Fruit fly (Drosophila melanogaster) whole organism, embryonic: ENCODE data around the gene CG33282.

ENCODE experiments used
- Adf1 ChIP-seq: fragments of 200-800 bp; sonication (Bioruptor generic); IDR thresholded peaks from 2 replicates; pipeline ENCODE4 v1.3.6; 2022; ENCODE audit warnings: missing biosample characterization, missing genetic modification characterization
- B-H1 ChIP-seq: fragments of 200-800 bp; sonication (Bioruptor generic); IDR thresholded peaks from 3 replicates; pipeline ENCODE4 v1.3.6; 2022; ENCODE audit warnings: missing biosample characterization, missing genetic modification characterization
- CG1024 ChIP-seq: fragments of 200-800 bp; sonication (Bioruptor generic); IDR thresholded peaks from 2 replicates; pipeline ENCODE4 v1.3.6; 2022; ENCODE audit warnings: missing biosample characterization, missing genetic modification characterization
- CG11093 ChIP-seq: fragments of 200-800 bp; sonication (Bioruptor generic); IDR thresholded peaks from 3 replicates; pipeline ENCODE4 v1.3.6; 2022; ENCODE audit warnings: missing biosample characterization, missing genetic modification characterization
- CG12155 ChIP-seq: fragments of 200-800 bp; sonication (Bioruptor generic); optimal IDR thresholded peaks from 3 replicates; lab custom pipeline; 2016; ENCODE audit warnings: missing biosample characterization, missing genetic modification characterization
- CG13123 ChIP-seq: fragments of 200-800 bp; sonication (Bioruptor generic); optimal IDR thresholded peaks from 2 replicates; lab custom pipeline; 2016; ENCODE audit warnings: missing biosample characterization, missing genetic modification characterization
- CG13424 ChIP-seq: fragments of 200-800 bp; sonication (Bioruptor generic); optimal IDR thresholded peaks from 2 replicates; lab custom pipeline; 2019; ENCODE audit warnings: missing biosample characterization, mild to moderate bottlenecking, missing genetic modification characterization, moderate library complexity
- CG14667 ChIP-seq: fragments of 200-800 bp; sonication (Bioruptor generic); IDR thresholded peaks from 2 replicates; pipeline ENCODE4 v1.3.6; 2022; ENCODE audit warnings: missing biosample characterization, missing genetic modification characterization
- CG15011 ChIP-seq: fragments of 200-800 bp; sonication (Bioruptor generic); optimal IDR thresholded peaks from 3 replicates; lab custom pipeline; 2018; ENCODE audit warnings: missing biosample characterization, mild to moderate bottlenecking, missing genetic modification characterization
- CG16863 ChIP-seq: fragments of 200-800 bp; sonication (Bioruptor generic); optimal IDR thresholded peaks from 3 replicates; lab custom pipeline; 2016; ENCODE audit warnings: missing biosample characterization, missing genetic modification characterization
- CG18476 ChIP-seq: fragments of 200-800 bp; sonication (Bioruptor generic); optimal IDR thresholded peaks from 2 replicates; lab custom pipeline; 2016; ENCODE audit warnings: missing biosample characterization, mild to moderate bottlenecking, missing genetic modification characterization
- CG34376 ChIP-seq: fragments of 200-800 bp; sonication (Bioruptor generic); optimal IDR thresholded peaks from 2 replicates; lab custom pipeline; 2018; ENCODE audit warnings: missing biosample characterization, mild to moderate bottlenecking, missing genetic modification characterization
- CG34422 ChIP-seq: fragments of 200-800 bp; sonication (Bioruptor generic); IDR thresholded peaks from 3 replicates; pipeline ENCODE4 v1.3.6; 2022; ENCODE audit warnings: missing biosample characterization, missing genetic modification characterization
- CG4820 ChIP-seq: fragments of 200-800 bp; sonication (Bioruptor generic); optimal IDR thresholded peaks from 3 replicates; lab custom pipeline; 2016; ENCODE audit warnings: missing biosample characterization, missing genetic modification characterization
- CG6683 ChIP-seq: fragments of 200-800 bp; sonication (Bioruptor generic); optimal IDR thresholded peaks from 2 replicates; lab custom pipeline; 2017; ENCODE audit warnings: missing biosample characterization, mild to moderate bottlenecking, missing genetic modification characterization, missing genetic modification reagents
- CG7357 ChIP-seq: fragments of 200-800 bp; sonication (Bioruptor generic); IDR thresholded peaks from 3 replicates; pipeline ENCODE4 v1.3.6; 2022; ENCODE audit warnings: missing biosample characterization, missing genetic modification characterization
- CG7786 ChIP-seq: fragments of 200-800 bp; sonication (Bioruptor generic); optimal IDR thresholded peaks from 2 replicates; lab custom pipeline; 2016; ENCODE audit warnings: missing biosample characterization, missing genetic modification characterization
- CG7839 ChIP-seq: fragments of 200-800 bp; sonication (Bioruptor generic); optimal IDR thresholded peaks from 3 replicates; lab custom pipeline; 2018; ENCODE audit warnings: missing biosample characterization, mild to moderate bottlenecking, missing genetic modification characterization, moderate library complexity
- CG8944 ChIP-seq: fragments of 200-800 bp; sonication (Bioruptor generic); optimal IDR thresholded peaks from 3 replicates; lab custom pipeline; 2016; ENCODE audit warnings: missing biosample characterization, missing genetic modification characterization
- CG9727 ChIP-seq: fragments of 200-800 bp; sonication (Bioruptor generic); optimal IDR thresholded peaks from 3 replicates; lab custom pipeline; 2017; ENCODE audit warnings: missing biosample characterization, mild to moderate bottlenecking, missing genetic modification characterization
- Drgx ChIP-seq: fragments of 200-800 bp; sonication (Bioruptor generic); IDR thresholded peaks from 2 replicates; pipeline ENCODE4 v1.3.6; 2022; ENCODE audit warnings: missing biosample characterization, missing genetic modification characterization
- Hr78 ChIP-seq, 2 experiments: fragments of 200-800 bp in 1 of 2; fragments of >200 bp in 1 of 2; sonication (Bioruptor generic) in 1 of 2; optimal IDR thresholded peaks; 2 replicates each; lab custom pipeline; 2017 to 2019; ENCODE audit warnings: missing biosample characterization in 2 of 2, missing genetic modification characterization in 2 of 2, mild to moderate bottlenecking in 1 of 2, moderate library complexity in 1 of 2
- Med ChIP-seq: fragments of 200-800 bp; sonication (Bioruptor generic); peaks from one replicate; lab custom pipeline; 2016; ENCODE audit warnings: missing biosample characterization, missing genetic modification characterization, mild to moderate bottlenecking, inconsistent platforms, moderate library complexity
- Opbp ChIP-seq: fragments of 200-800 bp; sonication (Bioruptor generic); IDR thresholded peaks from 3 replicates; pipeline ENCODE4 v1.3.6; 2022; ENCODE audit warnings: missing biosample characterization, missing genetic modification characterization; ENCODE audit not compliant: partially characterized antibody
- Xbp1 ChIP-seq: fragments of 200-800 bp; sonication (Bioruptor generic); optimal IDR thresholded peaks from 3 replicates; lab custom pipeline; 2016; ENCODE audit warnings: missing biosample characterization, mild to moderate bottlenecking, missing genetic modification characterization
- abd-A ChIP-seq: fragments of 200-800 bp; sonication (Bioruptor generic); optimal IDR thresholded peaks from 3 replicates; lab custom pipeline; 2019; ENCODE audit warnings: missing biosample characterization, mild to moderate bottlenecking, missing genetic modification characterization, moderate library complexity
- bigmax ChIP-seq: fragments of 200-800 bp; sonication (Bioruptor generic); optimal IDR thresholded peaks from 2 replicates; lab custom pipeline; 2018; ENCODE audit warnings: missing biosample characterization, mild to moderate bottlenecking, missing genetic modification characterization
- bsh ChIP-seq, 2 experiments: fragments of 200-800 bp; sonication (Bioruptor generic); optimal IDR thresholded peaks; 2 replicates each; lab custom pipeline; 2017 to 2018; ENCODE audit warnings: mild to moderate bottlenecking in 2 of 2, missing biosample characterization in 2 of 2, missing genetic modification characterization in 2 of 2, moderate library complexity in 1 of 2
- caup ChIP-seq: fragments of 200-800 bp; sonication (Bioruptor generic); optimal IDR thresholded peaks from 3 replicates; lab custom pipeline; 2017; ENCODE audit warnings: missing biosample characterization, mild to moderate bottlenecking, missing genetic modification characterization, moderate library complexity; ENCODE audit not compliant: severe bottlenecking
- chinmo ChIP-seq: fragments of 200-800 bp; sonication (Bioruptor generic); IDR thresholded peaks from 4 replicates; pipeline ENCODE4 v1.3.6; 2022; ENCODE audit warnings: missing biosample characterization, missing genetic modification characterization; ENCODE audit not compliant: partially characterized antibody
- dmrt99B ChIP-seq: fragments of 200-800 bp; sonication (Bioruptor generic); optimal IDR thresholded peaks from 2 replicates; lab custom pipeline; 2018; ENCODE audit warnings: missing biosample characterization, mild to moderate bottlenecking, missing genetic modification characterization, moderate library complexity
- exex ChIP-seq: fragments of 200-800 bp; sonication (Bioruptor generic); optimal IDR thresholded peaks from 4 replicates; lab custom pipeline; 2018; ENCODE audit warnings: missing biosample characterization, mild to moderate bottlenecking, missing genetic modification characterization, moderate library complexity
- gfzf ChIP-seq: fragments of 200-800 bp; sonication (Bioruptor generic); optimal IDR thresholded peaks from 2 replicates; lab custom pipeline; 2016; ENCODE audit warnings: missing biosample characterization, mild to moderate bottlenecking, missing genetic modification characterization, moderate library complexity
- gsb-n ChIP-seq: fragments of 200-800 bp; sonication (Bioruptor generic); optimal IDR thresholded peaks from 3 replicates; lab custom pipeline; 2018; ENCODE audit warnings: missing biosample characterization, mild to moderate bottlenecking, missing genetic modification characterization
- jigr1 ChIP-seq: fragments of 200-800 bp; sonication (Bioruptor generic); IDR thresholded peaks from 3 replicates; pipeline ENCODE4 v1.3.6; 2022; ENCODE audit warnings: missing biosample characterization, missing genetic modification characterization
- lbe ChIP-seq: fragments of 200-800 bp; sonication (Bioruptor generic); optimal IDR thresholded peaks from 2 replicates; lab custom pipeline; 2016; ENCODE audit warnings: missing biosample characterization, mild to moderate bottlenecking, missing genetic modification characterization
- lola ChIP-seq, 3 experiments: fragments of >200 bp in 2 of 3; fragments of 200-800 bp in 1 of 3; sonication (Bioruptor generic) in 1 of 3; optimal IDR thresholded peaks; 2 replicates each; lab custom pipeline; 2017 to 2019; ENCODE audit warnings: missing biosample characterization in 3 of 3, missing genetic modification characterization in 3 of 3, mild to moderate bottlenecking in 1 of 3, moderate library complexity in 1 of 3
- mirr ChIP-seq: fragments of 200-800 bp; sonication (Bioruptor generic); optimal IDR thresholded peaks from 3 replicates; lab custom pipeline; 2018; ENCODE audit warnings: missing biosample characterization, mild to moderate bottlenecking, missing genetic modification characterization
- oc ChIP-seq: fragments of 200-800 bp; sonication (Bioruptor generic); optimal IDR thresholded peaks from 2 replicates; lab custom pipeline; 2018; ENCODE audit warnings: missing biosample characterization, mild to moderate bottlenecking, missing genetic modification characterization, moderate library complexity
- pho ChIP-seq: fragments of 200-800 bp; sonication (Bioruptor generic); optimal IDR thresholded peaks from 2 replicates; lab custom pipeline; 2016; ENCODE audit warnings: missing biosample characterization, missing genetic modification characterization
- sens ChIP-seq: fragments of 200-800 bp; sonication (Bioruptor generic); peaks from one replicate; lab custom pipeline; 2016; ENCODE audit warnings: missing biosample characterization, missing genetic modification characterization
- sqz ChIP-seq: fragments of 200-800 bp; sonication (Bioruptor generic); optimal IDR thresholded peaks from 3 replicates; lab custom pipeline; 2018; ENCODE audit warnings: missing biosample characterization, mild to moderate bottlenecking, missing genetic modification characterization
- sr ChIP-seq: fragments of 200-800 bp; sonication (Bioruptor generic); IDR thresholded peaks from 3 replicates; pipeline ENCODE4 v1.3.6; 2022; ENCODE audit warnings: missing biosample characterization, missing genetic modification characterization
- tin ChIP-seq: fragments of 200-800 bp; sonication (Bioruptor generic); optimal IDR thresholded peaks from 3 replicates; lab custom pipeline; 2016; ENCODE audit warnings: missing biosample characterization, missing genetic modification characterization
- unc-4 ChIP-seq: fragments of 200-800 bp; sonication (Bioruptor generic); IDR thresholded peaks from 2 replicates; pipeline ENCODE4 v1.3.6; 2022; ENCODE audit warnings: missing biosample characterization, missing genetic modification characterization; ENCODE audit not compliant: partially characterized antibody
- zen2 ChIP-seq: fragments of 200-800 bp; sonication (Bioruptor generic); IDR thresholded peaks from 3 replicates; pipeline ENCODE4 v1.3.6; 2022; ENCODE audit warnings: missing biosample characterization, missing genetic modification characterization; ENCODE audit not compliant: partially characterized antibody

CG33282 gene

dm6 chr2L:3298065-3298469 is 29.6 kb upstream of the CG33282 start (continued):
- TF ChIP-seq abd-A (tag; lab: Kevin White, UChicago) (no peak), lola (GFP tag; optimal IDR thresholded peaks at IDR 0.05; lab: Kevin White, UChicago) (no peak), CG7357 (no peak), oc (no peak), unc-4 (GFP tag; lab: Robert Waterston, UW) (no peak), bsh (GFP tag; optimal IDR thresholded peaks at IDR 0.05; lab: Kevin White, UChicago) (no peak), CG13424 (tag; lab: Kevin White, UChicago) (no peak), mirr (GFP tag; lab: Kevin White, UChicago) (peak; percentile 86), CG15011 (GFP tag; lab: Kevin White, UChicago) (no peak), jigr1 (GFP tag; lab: Robert Waterston, UW) (no peak), zen2 (no peak), pho (GFP tag; lab: Kevin White, UChicago) (no peak), sqz (no peak), Opbp (GFP tag; lab: Robert Waterston, UW) (no peak), gsb-n (tag; lab: Kevin White, UChicago) (no peak), CG8944 (GFP tag; lab: Kevin White, UChicago) (no peak), B-H1 (GFP tag; lab: Robert Waterston, UW) (no peak), Hr78 (GFP tag; optimal IDR thresholded peaks at IDR 0.05; lab: Kevin White, UChicago) (peak in 1 of 2 experiments; percentile 51), CG16863 (GFP tag; lab: Kevin White, UChicago) (no peak), CG14667 (GFP tag; lab: Robert Waterston, UW) (no peak), CG34422 (GFP tag; lab: Robert Waterston, UW) (no peak), gfzf (GFP tag; lab: Kevin White, UChicago) (no peak), Xbp1 (no peak), Drgx (no peak), tin (GFP tag; lab: Kevin White, UChicago) (no peak), chinmo (GFP tag; lab: Robert Waterston, UW) (0 out of 4 replicates have a peak, but pooled peaks have one; percentile 58), exex (tag; lab: Kevin White, UChicago) (peak; percentile 99), CG7839 (tag; lab: Kevin White, UChicago) (no peak), CG34376 (GFP tag; lab: Kevin White, UChicago) (peak; percentile 79), CG6683 (GFP tag; lab: Kevin White, UChicago) (no peak), CG9727 (GFP tag; lab: Kevin White, UChicago) (no peak), CG13123 (GFP tag; lab: Kevin White, UChicago) (no peak), CG4820 (GFP tag; lab: Kevin White, UChicago) (no peak), sens (GFP tag; lab: Kevin White, UChicago) (peak; percentile 57), CG11093 (GFP tag; lab: Robert Waterston, UW) (no peak), CG1024 (GFP tag; lab: Robert Waterston, UW) (no peak), dmrt99B (tag; lab: Kevin White, UChicago) (no peak), caup (GFP tag; lab: Kevin White, UChicago) (no peak), Med (GFP tag; lab: Kevin White, UChicago) (peak; percentile 49), CG7786 (no peak), lbe (GFP tag; lab: Kevin White, UChicago) (no peak), CG12155 (no peak), CG18476 (GFP tag; lab: Kevin White, UChicago) (no peak), sr (GFP tag; lab: Robert Waterston, UW) (no peak), bigmax (GFP tag; lab: Kevin White, UChicago) (no peak), Adf1 (GFP tag; lab: Robert Waterston, UW) (no peak)
